Worm (Caenorhabditis elegans): Measurements from ENCODE around the gene F45D11.11.

ce11 chrII:953052-953451, 43.0 kb downstream of the F45D11.11 start:
- TF ChIP-seq pha-4 (tag; optimal IDR thresholded peaks at IDR 0.05) (no peak), fos-1 (tag; optimal IDR thresholded peaks at IDR 0.05) (no peak), nhr-77 (tag; optimal IDR thresholded peaks at IDR 0.05) (no peak), hmg-11 (tag; optimal IDR thresholded peaks at IDR 0.05) (no peak), ceh-16 (tag; optimal IDR thresholded peaks at IDR 0.05) (no peak), zag-1 (tag; optimal IDR thresholded peaks at IDR 0.05) (no peak), nhr-76 (tag; optimal IDR thresholded peaks at IDR 0.05) (no peak), elt-2 (tag; optimal IDR thresholded peaks at IDR 0.05) (no peak), elt-1 (tag; optimal IDR thresholded peaks at IDR 0.05) (no peak), ceh-28 (tag; optimal IDR thresholded peaks at IDR 0.05) (no peak), skn-1 (tag; optimal IDR thresholded peaks at IDR 0.05) (no peak), tbx-2 (tag; optimal IDR thresholded peaks at IDR 0.05) (no peak), snpc-4 (tag; optimal IDR thresholded peaks at IDR 0.05) (no peak)

Data from whole organism, L3 larva.